Worm (Caenorhabditis elegans): Measurements from ENCODE around the gene F48G7.5.

Gene F48G7.5

ce11 chrV:578977-579376, 43.8 kb downstream of the F48G7.5 start, which contains the start of gene K06H6.4:
Gene K06H6.4, plus strand, starts transcription at chrV:579277.
- TF ChIP-seq ztf-29 (GFP tag; IDR thresholded peaks at IDR 0.05), result no peak
- no peak for TF ChIP-seq med-1 (GFP tag; optimal IDR thresholded peaks at IDR 0.05; ENCODE audit: insufficient read depth)
- TF ChIP-seq T22C8.4 (GFP tag; IDR thresholded peaks at IDR 0.05), result no peak
- TF ChIP-seq ztf-23 (GFP tag; IDR thresholded peaks at IDR 0.05), result no peak

- TF ChIP-seq klf-2 (GFP tag; conservative IDR thresholded peaks at IDR 0.05) (no peak), T22C8.4 (GFP tag; IDR thresholded peaks at IDR 0.05) (no peak), ztf-23 (GFP tag; IDR thresholded peaks at IDR 0.05) (no peak), flt-1 (GFP tag; IDR thresholded peaks at IDR 0.05) (no peak), med-1 (GFP tag; optimal IDR thresholded peaks at IDR 0.05; ENCODE audit: insufficient read depth) (no peak), ztf-29 (GFP tag; IDR thresholded peaks at IDR 0.05) (no peak), ref-1 (GFP tag; conservative IDR thresholded peaks at IDR 0.05) (no peak), cog-1 (tag; optimal IDR thresholded peaks at IDR 0.05) (no peak), tab-1 (GFP tag; IDR thresholded peaks at IDR 0.05) (no peak)
These were observed 45.8 kb downstream of the F48G7.5 start for ce11 chrV:576918-577317.

- TF ChIP-seq tab-1 (GFP tag; IDR thresholded peaks at IDR 0.05) (no peak), med-1 (GFP tag; optimal IDR thresholded peaks at IDR 0.05; ENCODE audit: insufficient read depth) (no peak)
These were observed 46.7 kb downstream of the F48G7.5 start, which contains the start of gene K06H6.5 for ce11 chrV:576070-576469. Gene K06H6.5, plus strand, starts transcription at chrV:576370.

- TF ChIP-seq ref-1 (GFP tag; conservative IDR thresholded peaks at IDR 0.05) (no peak), cog-1 (tag; optimal IDR thresholded peaks at IDR 0.05) (no peak), flt-1 (GFP tag; IDR thresholded peaks at IDR 0.05) (no peak), ztf-23 (GFP tag; IDR thresholded peaks at IDR 0.05) (no peak), ztf-29 (GFP tag; IDR thresholded peaks at IDR 0.05) (no peak), med-1 (GFP tag; optimal IDR thresholded peaks at IDR 0.05; ENCODE audit: insufficient read depth) (no peak), klf-2 (GFP tag; conservative IDR thresholded peaks at IDR 0.05) (no peak), T22C8.4 (GFP tag; IDR thresholded peaks at IDR 0.05) (no peak), tab-1 (GFP tag; IDR thresholded peaks at IDR 0.05) (no peak)
These were observed 48.1 kb downstream of the F48G7.5 start, which contains the start of gene C14C6.13 for ce11 chrV:574639-575038. Gene C14C6.13, minus strand, starts transcription at chrV:574739.
